Worm (Caenorhabditis elegans) whole organism, young adult: Measurements from ENCODE around the gene nas-21.

ENCODE experiments used
- B0336.3 ChIP-seq: fragments of 200-800 bp; sonication (Bioruptor generic); IDR thresholded peaks from 2 replicates; pipeline ENCODE4 v1.3.6; 2022; ENCODE audit warnings: missing genetic modification characterization, missing compliant biosample characterization
- F33H1.4 ChIP-seq: fragments of 200-800 bp; sonication (Bioruptor generic); IDR thresholded peaks from 2 replicates; pipeline ENCODE4 v1.3.6; 2022; ENCODE audit warnings: missing genetic modification reagents, missing genetic modification characterization, missing compliant biosample characterization
- F37B4.10 ChIP-seq: fragments of 200-800 bp; sonication (Bioruptor generic); IDR thresholded peaks from 2 replicates; pipeline ENCODE4 v1.3.6; 2022; ENCODE audit warnings: missing genetic modification characterization, missing compliant biosample characterization
- F55B11.4 ChIP-seq: sonication (generic microtip); optimal IDR thresholded peaks from 2 replicates; lab custom pipeline; 2016; ENCODE audit warnings: missing compliant biosample characterization, missing genetic modification characterization, borderline replicate concordance; ENCODE audit not compliant: insufficient read depth
- F57A8.1 ChIP-seq: fragments of 200-800 bp; sonication (Bioruptor generic); optimal IDR thresholded peaks from 2 replicates; lab custom pipeline; 2018; ENCODE audit warnings: mild to moderate bottlenecking, missing genetic modification characterization, moderate library complexity, missing compliant biosample characterization
- K11D2.4 ChIP-seq: fragments of 200-800 bp; sonication (Bioruptor generic); IDR thresholded peaks from 2 replicates; pipeline ENCODE4 v1.3.6; 2022; ENCODE audit warnings: missing genetic modification reagents, missing genetic modification characterization, missing compliant biosample characterization
- K12H6.12 ChIP-seq: fragments of 200-800 bp; sonication (Bioruptor generic); optimal IDR thresholded peaks from 2 replicates; lab custom pipeline; 2018; ENCODE audit warnings: mild to moderate bottlenecking, missing genetic modification characterization, missing compliant biosample characterization
- Y53F4B.3 ChIP-seq: fragments of 200-800 bp; sonication (Bioruptor generic); IDR thresholded peaks from 2 replicates; pipeline ENCODE4 v1.3.6; 2022; ENCODE audit warnings: missing genetic modification reagents, missing genetic modification characterization, missing compliant biosample characterization
- atf-7 ChIP-seq: sonication (generic microtip); optimal IDR thresholded peaks from 2 replicates; lab custom pipeline; 2017; ENCODE audit warnings: mild to moderate bottlenecking, missing genetic modification characterization, missing compliant biosample characterization
- athp-1 ChIP-seq: sonication (generic microtip); optimal IDR thresholded peaks from 2 replicates; lab custom pipeline; 2017; ENCODE audit warnings: mild to moderate bottlenecking, missing genetic modification characterization, missing compliant biosample characterization
- die-1 ChIP-seq: sonication (generic microtip); optimal IDR thresholded peaks from 2 replicates; lab custom pipeline; 2016; ENCODE audit warnings: missing genotype, mild to moderate bottlenecking, missing genetic modification characterization, missing compliant biosample characterization
- egl-44 ChIP-seq: fragments of 200-800 bp; sonication (Bioruptor generic); IDR thresholded peaks from 2 replicates; pipeline ENCODE4 v1.3.6; 2022; ENCODE audit warnings: missing genetic modification reagents, missing genetic modification characterization, missing compliant biosample characterization
- fkh-3 ChIP-seq: sonication (generic microtip); optimal IDR thresholded peaks from 2 replicates; lab custom pipeline; 2016; ENCODE audit warnings: mild to moderate bottlenecking, missing genetic modification characterization, missing compliant biosample characterization
- gei-17 ChIP-seq: fragments of 200-800 bp; sonication (Bioruptor generic); optimal IDR thresholded peaks from 2 replicates; lab custom pipeline; 2018; ENCODE audit warnings: mild to moderate bottlenecking, missing genetic modification characterization, missing compliant biosample characterization
- hlh-12 ChIP-seq: sonication (generic microtip); optimal IDR thresholded peaks from 2 replicates; lab custom pipeline; 2016; ENCODE audit warnings: missing genetic modification characterization, missing compliant biosample characterization
- hlh-26 ChIP-seq: fragments of 200-800 bp; sonication (Bioruptor generic); conservative IDR thresholded peaks from 2 replicates; pipeline ENCODE4 v1.3.6; 2022; ENCODE audit warnings: missing genetic modification reagents, missing genetic modification characterization, missing compliant biosample characterization
- let-526 ChIP-seq: fragments of 200-800 bp; sonication (Bioruptor generic); IDR thresholded peaks from 2 replicates; pipeline ENCODE4 v1.3.6; 2022; ENCODE audit warnings: missing genetic modification reagents, missing genetic modification characterization, missing compliant biosample characterization
- lin-26 ChIP-seq: fragments of 200-800 bp; sonication (Bioruptor generic); IDR thresholded peaks from 2 replicates; pipeline ENCODE4 v1.3.6; 2022; ENCODE audit warnings: missing genetic modification reagents, missing genetic modification characterization, missing compliant biosample characterization
- lsl-1 ChIP-seq: fragments of 200-800 bp; sonication (Bioruptor generic); optimal IDR thresholded peaks from 2 replicates; lab custom pipeline; 2018; ENCODE audit warnings: mild to moderate bottlenecking, missing genetic modification characterization, moderate library complexity, missing compliant biosample characterization
- madf-6 ChIP-seq: fragments of 200-800 bp; sonication (Bioruptor generic); IDR thresholded peaks from 2 replicates; pipeline ENCODE4 v1.3.6; 2022; ENCODE audit warnings: missing genetic modification reagents, missing genetic modification characterization, missing compliant biosample characterization
- nfya-2 ChIP-seq: fragments of 200-800 bp; sonication (Bioruptor generic); IDR thresholded peaks from 2 replicates; pipeline ENCODE4 v1.3.6; 2022; ENCODE audit warnings: missing genetic modification reagents, missing genetic modification characterization, missing compliant biosample characterization
- nhr-80 ChIP-seq: sonication (generic microtip); optimal IDR thresholded peaks from 2 replicates; lab custom pipeline; 2016; ENCODE audit warnings: missing genetic modification characterization, missing compliant biosample characterization
- nhr-90 ChIP-seq: sonication (generic microtip); optimal IDR thresholded peaks from 2 replicates; lab custom pipeline; 2016; ENCODE audit warnings: missing genotype, mild to moderate bottlenecking, missing genetic modification characterization, missing compliant biosample characterization
- rcor-1 ChIP-seq: fragments of 200-800 bp; sonication (Bioruptor generic); IDR thresholded peaks from 2 replicates; pipeline ENCODE4 v1.3.6; 2022; ENCODE audit warnings: missing genetic modification reagents, missing genetic modification characterization, missing compliant biosample characterization
- repo-1 ChIP-seq: sonication (generic microtip); optimal IDR thresholded peaks from 2 replicates; lab custom pipeline; 2017; ENCODE audit warnings: mild to moderate bottlenecking, missing genetic modification characterization, missing compliant biosample characterization
- snpc-1.1 ChIP-seq: sonication (generic microtip); optimal IDR thresholded peaks from 2 replicates; lab custom pipeline; 2017; ENCODE audit warnings: missing genetic modification characterization, mild to moderate bottlenecking, missing compliant biosample characterization, antibody characterized with exemption, moderate library complexity, missing genotype, missing genetic modification reagents; ENCODE audit not compliant: insufficient read depth
- snpc-4 ChIP-seq, 5 experiments: fragments of 150-350 bp in 1 of 5; sonication (generic microtip) in 4 of 5; optimal IDR thresholded peaks; 2 replicates each; lab custom pipeline; 2014 to 2018; ENCODE audit warnings: missing genetic modification characterization in 5 of 5, missing biosample characterization in 3 of 5, antibody characterized with exemption in 2 of 5, mild to moderate bottlenecking in 2 of 5, missing compliant biosample characterization in 2 of 5, missing genotype in 2 of 5, moderate library complexity in 2 of 5, missing genetic modification reagents in 1 of 5
- tbx-9 ChIP-seq: sonication (generic microtip); optimal IDR thresholded peaks from 2 replicates; lab custom pipeline; 2016; ENCODE audit warnings: borderline replicate concordance, missing genetic modification characterization, inconsistent platforms, missing compliant biosample characterization
- tlf-1 ChIP-seq: fragments of 200-800 bp; sonication (Bioruptor generic); optimal IDR thresholded peaks from 2 replicates; lab custom pipeline; 2018; ENCODE audit warnings: mild to moderate bottlenecking, missing genetic modification characterization, missing compliant biosample characterization
- ztf-25 ChIP-seq: fragments of 200-800 bp; sonication (Bioruptor generic); IDR thresholded peaks from 2 replicates; pipeline ENCODE4 v1.3.6; 2022; ENCODE audit warnings: missing genetic modification reagents, missing genetic modification characterization, missing compliant biosample characterization
- ztf-6 ChIP-seq: fragments of 200-800 bp; sonication (Bioruptor generic); IDR thresholded peaks from 2 replicates; pipeline ENCODE4 v1.3.6; 2022; ENCODE audit warnings: missing genetic modification reagents, missing genetic modification characterization, missing compliant biosample characterization

nas-21 gene

DNA sequence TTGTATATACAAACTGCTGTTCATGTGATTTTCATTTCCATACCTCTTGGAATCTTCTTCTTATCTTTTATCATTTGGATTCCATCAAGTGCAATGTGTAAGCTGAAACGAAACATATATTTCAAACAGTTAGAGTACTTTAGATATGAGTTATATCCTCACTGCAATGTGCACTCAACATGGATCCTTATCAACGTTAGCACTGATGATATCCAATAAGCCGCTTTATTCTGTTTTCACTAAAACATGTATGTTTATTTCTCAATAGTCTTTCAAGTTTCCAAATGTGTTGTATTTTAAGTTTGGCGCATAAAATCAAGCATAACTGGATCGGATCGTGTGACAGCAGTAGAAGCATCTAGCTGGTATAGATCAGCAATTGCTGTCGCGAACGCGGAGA lies 14.3 kb downstream of the nas-21 start, which contains the start of gene T11F9.10:
Gene T11F9.10, plus strand, starts transcription at position 301 of the 400 bp plus-strand sequence.
- TF ChIP-seq nfya-2: no peak
- no peak for TF ChIP-seq let-526

DNA sequence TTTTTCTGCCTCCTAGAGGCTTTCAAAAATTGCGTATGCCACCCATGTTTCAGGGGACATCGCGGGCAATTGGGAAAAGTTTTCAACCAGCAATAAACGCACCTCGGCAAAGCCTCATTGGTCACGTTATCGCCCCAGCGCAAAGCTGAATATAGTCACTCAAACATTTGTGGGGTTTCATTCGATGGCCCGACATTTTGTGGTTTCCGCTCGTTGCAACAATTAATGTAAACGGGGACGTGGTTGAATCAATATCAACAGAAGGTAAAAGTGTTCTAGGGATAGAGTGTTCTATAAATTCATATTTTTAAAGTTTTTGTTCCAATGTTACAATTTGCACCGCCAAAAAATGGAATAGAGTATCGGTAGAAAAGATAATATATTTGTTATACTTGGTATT lies 15.9 kb downstream of the nas-21 start:
- TF ChIP-seq K11D2.4: no peak
- TF ChIP-seq tlf-1 (GFP tag; lab: Kevin White, UChicago): no peak
- TF ChIP-seq snpc-1.1 (tag; lab: Kevin White, UChicago): peak; percentile 66
- TF ChIP-seq snpc-4 (GFP tag; optimal IDR thresholded peaks at IDR 0.05; lab: Kevin White, UChicago): no peak
- peak in 3 of 4 experiments; percentile 2 to 83 (median 70) for TF ChIP-seq snpc-4 (tag; optimal IDR thresholded peaks at IDR 0.05; lab: Kevin White, UChicago)
- TF ChIP-seq F55B11.4: no peak

DNA sequence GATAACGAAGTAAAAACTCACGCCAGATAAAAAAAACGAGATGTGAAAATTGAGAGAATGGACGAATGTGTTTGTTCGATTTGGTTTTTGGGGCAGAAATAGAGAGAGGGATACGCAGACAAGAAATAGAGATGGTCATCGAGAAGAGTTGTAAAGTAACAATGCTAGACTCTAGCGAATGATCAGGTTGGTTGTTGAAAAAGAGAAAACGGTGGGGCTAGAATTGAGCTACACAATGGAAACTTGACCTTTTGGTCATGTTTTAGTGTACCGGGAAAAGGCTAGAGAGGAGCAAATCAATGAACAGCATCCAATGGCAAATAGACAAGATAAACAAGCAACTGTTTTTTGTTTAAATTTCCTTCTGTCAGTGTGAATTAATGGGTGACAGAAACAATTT lies 18.0 kb downstream of the nas-21 start, which contains the start of gene dhs-19:
Gene dhs-19, minus strand, starts transcription at position 101 of the 400 bp plus-strand sequence.
- TF ChIP-seq hlh-12 (tag; lab: Kevin White, UChicago) (no peak), Y53F4B.3 (GFP tag; lab: Robert Waterston, UW) (no peak), ztf-6 (GFP tag; lab: Robert Waterston, UW) (no peak), madf-6 (GFP tag; lab: Robert Waterston, UW) (no peak), hlh-26 (no peak), tbx-9 (tag; lab: Kevin White, UChicago) (no peak), rcor-1 (GFP tag; lab: Robert Waterston, UW) (no peak), K12H6.12 (tag; lab: Kevin White, UChicago) (no peak), F37B4.10 (GFP tag; lab: Robert Waterston, UW) (no peak), gei-17 (GFP tag; lab: Kevin White, UChicago) (no peak)

DNA sequence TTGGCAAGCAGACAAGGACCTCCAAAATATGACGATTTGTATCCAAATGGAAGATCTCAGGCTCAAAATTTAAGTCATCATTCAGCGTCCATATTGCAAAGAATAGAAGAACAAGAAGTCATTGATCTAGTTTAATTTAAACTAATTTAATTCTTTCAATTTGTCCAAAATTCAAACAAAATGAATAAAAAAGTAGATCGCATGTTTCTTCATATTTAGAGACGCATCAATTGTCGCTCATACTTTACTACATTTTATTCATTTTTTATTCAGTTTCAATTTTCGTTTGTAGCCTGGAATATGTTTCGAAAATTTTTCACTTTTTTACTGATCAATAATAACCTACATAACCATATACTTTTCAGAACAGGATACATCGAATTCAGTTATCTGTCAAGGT lies 20.1 kb downstream of the nas-21 start, which contains the start of gene T11F9.21:
Gene T11F9.21, plus strand, starts transcription at position 301 of the 400 bp plus-strand sequence.
- TF ChIP-seq ztf-25 (GFP tag; lab: Robert Waterston, UW): no peak
- no peak for TF ChIP-seq F55B11.4
- TF ChIP-seq F57A8.1 (GFP tag; lab: Kevin White, UChicago): no peak
- TF ChIP-seq nhr-80: no peak

DNA sequence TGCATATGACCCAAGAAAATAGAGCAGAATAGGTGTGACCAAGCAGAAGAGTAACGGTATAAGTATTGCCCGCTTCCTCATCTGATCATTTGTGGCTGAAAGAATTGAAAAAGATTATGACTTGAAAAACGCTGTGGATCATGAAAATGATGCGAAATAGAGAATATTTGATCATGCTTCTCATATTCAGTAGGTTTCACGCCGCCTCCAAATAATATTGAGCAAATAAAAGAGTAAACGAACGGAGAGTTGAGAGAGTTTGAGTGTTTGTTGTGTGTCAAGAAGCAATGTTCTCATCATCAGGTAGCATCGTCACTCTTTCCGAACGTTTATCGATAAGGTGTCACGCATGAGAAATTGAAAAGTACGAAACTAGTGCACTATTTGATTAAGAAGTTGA lies 23.9 kb downstream of the nas-21 start, which contains the start of gene htrl-1:
Gene htrl-1, minus strand, starts transcription at position 101 of the 400 bp plus-strand sequence.
- no peak for TF ChIP-seq repo-1 (tag; lab: Kevin White, UChicago)
- TF ChIP-seq B0336.3 (GFP tag; lab: Robert Waterston, UW): no peak
- TF ChIP-seq athp-1 (tag; lab: Kevin White, UChicago): no peak
- no peak for TF ChIP-seq atf-7 (tag; lab: Kevin White, UChicago)
- no peak for TF ChIP-seq lin-26 (GFP tag; lab: Robert Waterston, UW)
- no peak for TF ChIP-seq die-1 (tag; lab: Kevin White, UChicago)
- no peak for TF ChIP-seq nhr-90 (tag; lab: Kevin White, UChicago)
- no peak for TF ChIP-seq lsl-1 (GFP tag; lab: Kevin White, UChicago)
- TF ChIP-seq F33H1.4 (GFP tag; lab: Robert Waterston, UW): no peak
- TF ChIP-seq egl-44 (GFP tag; lab: Robert Waterston, UW): no peak
- no peak for TF ChIP-seq fkh-3 (tag; lab: Kevin White, UChicago)
